Fruit fly (Drosophila melanogaster) whole organism, embryonic: ENCODE data around the gene CG3198.
A peak's percentile ranks its signal among the peaks of the same experiment; 100 is the strongest.

ENCODE experiments used
- Abd-B ChIP-seq: fragments of 200-800 bp; sonication (Bioruptor generic); optimal IDR thresholded peaks from 2 replicates; lab custom pipeline; 2018; ENCODE audit warnings: missing biosample characterization, mild to moderate bottlenecking, missing genetic modification characterization, moderate library complexity
- C15 ChIP-seq: fragments of 200-800 bp; sonication (Bioruptor generic); IDR thresholded peaks from 3 replicates; pipeline ENCODE4 v1.3.6; 2022; ENCODE audit warnings: missing biosample characterization, missing genetic modification characterization
- CG10321 ChIP-seq: fragments of 200-800 bp; sonication (Bioruptor generic); IDR thresholded peaks from 2 replicates; pipeline ENCODE4 v1.3.6; 2022; ENCODE audit warnings: missing biosample characterization, missing genetic modification characterization
- CG10654 ChIP-seq: fragments of 200-800 bp; sonication (Bioruptor generic); optimal IDR thresholded peaks from 2 replicates; lab custom pipeline; 2016; ENCODE audit warnings: missing biosample characterization, missing genetic modification characterization
- CG11504 ChIP-seq: fragments of 200-800 bp; sonication (Bioruptor generic); optimal IDR thresholded peaks from 3 replicates; lab custom pipeline; 2019; ENCODE audit warnings: missing biosample characterization, mild to moderate bottlenecking, missing genetic modification characterization, moderate library complexity
- CG14014 ChIP-seq: fragments of 200-800 bp; sonication (Bioruptor generic); IDR thresholded peaks from 2 replicates; pipeline ENCODE4 v1.3.6; 2022; ENCODE audit warnings: missing biosample characterization, missing genetic modification characterization
- CG14441 ChIP-seq: fragments of 200-800 bp; sonication (Bioruptor generic); IDR thresholded peaks from 2 replicates; pipeline ENCODE4 v1.3.6; 2022; ENCODE audit warnings: missing biosample characterization, missing genetic modification characterization
- CG1832 ChIP-seq: fragments of 200-800 bp; sonication (Bioruptor generic); optimal IDR thresholded peaks from 2 replicates; lab custom pipeline; 2017; ENCODE audit warnings: missing biosample characterization, mild to moderate bottlenecking, missing genetic modification characterization, inconsistent platforms
- CG2199 ChIP-seq: fragments of 200-800 bp; sonication (Bioruptor generic); IDR thresholded peaks from 3 replicates; pipeline ENCODE4 v1.3.6; 2022; ENCODE audit warnings: missing biosample characterization, missing genetic modification characterization
- CG30020 ChIP-seq: fragments of 200-800 bp; optimal IDR thresholded peaks from 2 replicates; lab custom pipeline; 2019; ENCODE audit warnings: missing biosample characterization, mild to moderate bottlenecking, missing genetic modification characterization, moderate library complexity
- CG31388 ChIP-seq: fragments of 200-800 bp; sonication (Bioruptor generic); optimal IDR thresholded peaks from 2 replicates; lab custom pipeline; 2016; ENCODE audit warnings: missing biosample characterization, missing genetic modification characterization
- CG31441 ChIP-seq: fragments of 200-800 bp; sonication (Bioruptor generic); IDR thresholded peaks from 2 replicates; pipeline ENCODE4 v1.3.6; 2022; ENCODE audit warnings: missing biosample characterization, missing genetic modification characterization
- CG3163 ChIP-seq: fragments of 200-800 bp; sonication (Bioruptor generic); optimal IDR thresholded peaks from 3 replicates; lab custom pipeline; 2016; ENCODE audit warnings: missing biosample characterization, missing genetic modification characterization
- CG32772 ChIP-seq: fragments of 200-800 bp; sonication (Bioruptor generic); IDR thresholded peaks from 2 replicates; pipeline ENCODE4 v1.3.6; 2022; ENCODE audit warnings: missing biosample characterization, missing genetic modification characterization
- CG33557 ChIP-seq: fragments of 200-800 bp; sonication (Bioruptor generic); optimal IDR thresholded peaks from 2 replicates; lab custom pipeline; 2019; ENCODE audit warnings: missing biosample characterization, mild to moderate bottlenecking, missing genetic modification characterization, moderate library complexity
- CG4707 ChIP-seq: fragments of 200-800 bp; sonication (Bioruptor generic); optimal IDR thresholded peaks from 2 replicates; lab custom pipeline; 2018; ENCODE audit warnings: missing biosample characterization, mild to moderate bottlenecking, missing genetic modification characterization, moderate library complexity
- CG5245 ChIP-seq: fragments of 200-800 bp; sonication (Bioruptor generic); optimal IDR thresholded peaks from 3 replicates; lab custom pipeline; 2016; ENCODE audit warnings: missing biosample characterization, missing genetic modification characterization
- CG7372 ChIP-seq: fragments of 200-800 bp; sonication (Bioruptor generic); IDR thresholded peaks from 2 replicates; pipeline ENCODE4 v1.3.6; 2022; ENCODE audit warnings: missing biosample characterization, missing genetic modification characterization
- CG8944 ChIP-seq: fragments of 200-800 bp; sonication (Bioruptor generic); optimal IDR thresholded peaks from 3 replicates; lab custom pipeline; 2016; ENCODE audit warnings: missing biosample characterization, missing genetic modification characterization
- CHES-1-like ChIP-seq: fragments of 200-800 bp; sonication (Bioruptor generic); optimal IDR thresholded peaks from 2 replicates; lab custom pipeline; 2016; ENCODE audit warnings: missing biosample characterization, missing genetic modification characterization
- Dek ChIP-seq: fragments of 200-800 bp; sonication (Bioruptor generic); optimal IDR thresholded peaks from 3 replicates; lab custom pipeline; 2019; ENCODE audit warnings: missing biosample characterization, mild to moderate bottlenecking, missing genetic modification characterization, moderate library complexity
- ERR ChIP-seq: fragments of 200-800 bp; sonication (Bioruptor generic); optimal IDR thresholded peaks from 2 replicates; lab custom pipeline; 2016; ENCODE audit warnings: missing biosample characterization, missing genetic modification characterization
- Fer2 ChIP-seq: fragments of 200-800 bp; sonication (Bioruptor generic); optimal IDR thresholded peaks from 2 replicates; lab custom pipeline; 2018; ENCODE audit warnings: missing biosample characterization, mild to moderate bottlenecking, missing genetic modification characterization, moderate library complexity
- Fer3 ChIP-seq: fragments of 200-800 bp; sonication (Bioruptor generic); optimal IDR thresholded peaks from 2 replicates; lab custom pipeline; 2018; ENCODE audit warnings: missing biosample characterization, mild to moderate bottlenecking, missing genetic modification characterization, moderate library complexity
- GATAe ChIP-seq: fragments of 200-800 bp; sonication (Bioruptor generic); conservative IDR thresholded peaks from 2 replicates; pipeline ENCODE4 v1.3.6; 2022; ENCODE audit warnings: missing biosample characterization, missing genetic modification characterization
- Gsc ChIP-seq: fragments of 200-800 bp; sonication (Bioruptor generic); IDR thresholded peaks from 2 replicates; pipeline ENCODE4 v1.3.6; 2022; ENCODE audit warnings: missing biosample characterization, missing genetic modification characterization
- HLHmδ ChIP-seq: fragments of 200-800 bp; sonication (Bioruptor generic); optimal IDR thresholded peaks from 2 replicates; lab custom pipeline; 2018; ENCODE audit warnings: missing biosample characterization, mild to moderate bottlenecking, missing genetic modification characterization, moderate library complexity
- Max ChIP-seq: fragments of 200-800 bp; sonication (Bioruptor generic); optimal IDR thresholded peaks from 2 replicates; lab custom pipeline; 2016; ENCODE audit warnings: missing biosample characterization, mild to moderate bottlenecking, missing genetic modification characterization
- Meics ChIP-seq: fragments of 200-800 bp; sonication (Bioruptor generic); optimal IDR thresholded peaks from 2 replicates; lab custom pipeline; 2017; ENCODE audit warnings: missing biosample characterization, mild to moderate bottlenecking, missing genetic modification characterization
- Six4 ChIP-seq: fragments of 200-800 bp; sonication (Bioruptor generic); optimal IDR thresholded peaks from 2 replicates; lab custom pipeline; 2016; ENCODE audit warnings: missing biosample characterization, missing genetic modification characterization
- Sry-β ChIP-seq: fragments of 200-800 bp; sonication (Bioruptor generic); optimal IDR thresholded peaks from 2 replicates; lab custom pipeline; 2018; ENCODE audit warnings: missing biosample characterization, mild to moderate bottlenecking, missing genetic modification characterization, moderate library complexity
- Sry-δ ChIP-seq: fragments of 200-800 bp; sonication (Bioruptor generic); optimal IDR thresholded peaks from 2 replicates; lab custom pipeline; 2016; ENCODE audit warnings: missing biosample characterization, missing genetic modification characterization
- az2 ChIP-seq: fragments of 200-800 bp; sonication (Bioruptor generic); optimal IDR thresholded peaks from 3 replicates; lab custom pipeline; 2016; ENCODE audit warnings: missing biosample characterization, missing genetic modification characterization
- btn ChIP-seq: fragments of 200-800 bp; sonication (Bioruptor generic); optimal IDR thresholded peaks from 2 replicates; lab custom pipeline; 2016; ENCODE audit warnings: missing biosample characterization, missing genetic modification characterization
- corto ChIP-seq: fragments of 200-800 bp; sonication (Bioruptor generic); optimal IDR thresholded peaks from 2 replicates; lab custom pipeline; 2016; ENCODE audit warnings: missing biosample characterization, mild to moderate bottlenecking, missing genetic modification characterization, moderate library complexity
- crc ChIP-seq: fragments of 200-800 bp; sonication (Bioruptor generic); optimal IDR thresholded peaks from 2 replicates; lab custom pipeline; 2016; ENCODE audit warnings: missing biosample characterization, missing genetic modification characterization
- danr ChIP-seq: fragments of 200-800 bp; sonication (Bioruptor generic); IDR thresholded peaks from 2 replicates; pipeline ENCODE4 v1.3.6; 2022; ENCODE audit warnings: missing biosample characterization, missing genetic modification characterization
- dpn ChIP-seq, 2 experiments: fragments of 200-800 bp; sonication (Bioruptor generic); optimal IDR thresholded peaks; 3 replicates each; lab custom pipeline; 2016; ENCODE audit warnings: missing biosample characterization in 2 of 2, missing genetic modification characterization in 2 of 2
- ems ChIP-seq: fragments of 200-800 bp; sonication (Bioruptor generic); optimal IDR thresholded peaks from 3 replicates; lab custom pipeline; 2016; ENCODE audit warnings: missing biosample characterization, missing genetic modification characterization
- gfzf ChIP-seq: fragments of 200-800 bp; sonication (Bioruptor generic); optimal IDR thresholded peaks from 2 replicates; lab custom pipeline; 2016; ENCODE audit warnings: missing biosample characterization, mild to moderate bottlenecking, missing genetic modification characterization, moderate library complexity
- jigr1 ChIP-seq: fragments of 200-800 bp; sonication (Bioruptor generic); IDR thresholded peaks from 3 replicates; pipeline ENCODE4 v1.3.6; 2022; ENCODE audit warnings: missing biosample characterization, missing genetic modification characterization
- lov ChIP-seq, 2 experiments: fragments of 200-800 bp in 1 of 2; fragments of >200 bp in 1 of 2; sonication (Bioruptor generic) in 1 of 2; IDR thresholded peaks in 1 of 2; optimal IDR thresholded peaks in 1 of 2; 2 replicates in 1 of 2; 3 replicates in 1 of 2; pipeline versions ENCODE4 v1.3.6 to Lab custom; 2017 to 2022; ENCODE audit warnings: missing biosample characterization in 1 of 2, missing genetic modification characterization in 1 of 2
- nerfin-2 ChIP-seq: fragments of 200-800 bp; sonication (Bioruptor generic); IDR thresholded peaks from 2 replicates; pipeline ENCODE4 v1.3.6; 2022; ENCODE audit warnings: missing biosample characterization, missing genetic modification characterization; ENCODE audit not compliant: partially characterized antibody
- phol ChIP-seq: fragments of 200-800 bp; sonication (Bioruptor generic); optimal IDR thresholded peaks from 3 replicates; lab custom pipeline; 2018; ENCODE audit warnings: missing biosample characterization, mild to moderate bottlenecking, missing genetic modification characterization, moderate library complexity
- prd ChIP-seq, 3 experiments: fragments of >200 bp in 2 of 3; fragments of 200-800 bp in 1 of 3; sonication (Bioruptor generic) in 1 of 3; optimal IDR thresholded peaks in 2 of 3; IDR thresholded peaks in 1 of 3; 2 replicates in 2 of 3; 3 replicates in 1 of 3; pipeline versions ENCODE4 v1.3.6 to Lab custom; 2017 to 2022; ENCODE audit warnings: missing biosample characterization in 1 of 3, missing genetic modification characterization in 1 of 3
- pros ChIP-seq: fragments of 200-800 bp; sonication (Bioruptor generic); optimal IDR thresholded peaks from 3 replicates; lab custom pipeline; 2019; ENCODE audit warnings: missing biosample characterization, mild to moderate bottlenecking, missing genetic modification characterization, moderate library complexity
- sna ChIP-seq: fragments of 200-800 bp; sonication (Bioruptor generic); IDR thresholded peaks from 2 replicates; pipeline ENCODE4 v1.3.6; 2022; ENCODE audit warnings: missing biosample characterization, missing genetic modification characterization; ENCODE audit not compliant: partially characterized antibody
- stc ChIP-seq: fragments of 200-800 bp; sonication (Bioruptor generic); IDR thresholded peaks from 2 replicates; pipeline ENCODE4 v1.3.6; 2022; ENCODE audit warnings: missing biosample characterization, missing genetic modification characterization
- tap ChIP-seq: fragments of 200-800 bp; optimal IDR thresholded peaks from 3 replicates; lab custom pipeline; 2019; ENCODE audit warnings: missing biosample characterization, mild to moderate bottlenecking, missing genetic modification characterization, moderate library complexity
- zen ChIP-seq: fragments of 200-800 bp; sonication (Bioruptor generic); optimal IDR thresholded peaks from 3 replicates; lab custom pipeline; 2018; ENCODE audit warnings: missing biosample characterization, mild to moderate bottlenecking, missing genetic modification characterization, moderate library complexity

The CG3198 gene

DNA sequence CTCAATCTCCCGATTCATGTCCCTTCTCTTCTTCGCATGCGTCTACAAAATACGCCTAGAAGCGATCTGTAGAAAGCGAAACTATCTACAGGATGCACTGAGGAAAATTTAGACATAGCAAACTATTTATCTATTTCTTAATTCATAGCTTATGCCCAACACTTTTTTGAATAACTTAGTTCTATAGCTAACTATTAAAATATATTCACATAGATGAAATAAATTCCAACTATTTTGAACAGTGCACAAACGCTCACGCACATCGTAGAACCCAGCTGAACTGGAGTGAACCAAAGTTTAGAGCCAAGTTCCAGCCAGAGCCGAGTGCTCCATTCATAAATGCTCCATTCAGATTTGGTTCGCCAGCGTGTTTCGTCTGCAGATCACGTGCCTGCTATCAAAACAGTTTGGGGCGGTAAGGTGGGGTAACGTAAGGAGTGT, 52.2 kb downstream of the CG3198 start:
- TF ChIP-seq sna (GFP tag; lab: Robert Waterston, UW) (no peak), gfzf (no peak), CG1832 (GFP tag; lab: Kevin White, UChicago) (no peak), CG4707 (no peak), jigr1 (GFP tag; lab: Robert Waterston, UW) (no peak), Sry-δ (no peak), HLHmδ (GFP tag; lab: Kevin White, UChicago) (no peak), Fer2 (tag; lab: Kevin White, UChicago) (no peak), stc (GFP tag; lab: Robert Waterston, UW) (no peak), prd (optimal IDR thresholded peaks at IDR 0.05; lab: Kevin White, UChicago) (no peak), prd (GFP tag; IDR thresholded peaks at IDR 0.05; lab: Robert Waterston, UW) (peak; percentile 75), Six4 (GFP tag; lab: Kevin White, UChicago) (peak; percentile 23), CG30020 (tag; lab: Kevin White, UChicago) (no peak), CG31388 (GFP tag; lab: Kevin White, UChicago) (no peak), zen (tag; lab: Kevin White, UChicago) (peak; percentile 22), ERR (GFP tag; lab: Kevin White, UChicago) (peak; percentile 12), Sry-β (GFP tag; lab: Kevin White, UChicago) (no peak), Max (GFP tag; lab: Kevin White, UChicago) (peak; percentile 23), btn (GFP tag; lab: Kevin White, UChicago) (no peak), phol (tag; lab: Kevin White, UChicago) (peak; percentile 47), dpn (GFP tag; optimal IDR thresholded peaks at IDR 0.05; lab: Kevin White, UChicago) (peak; percentile 37 to 43), ems (GFP tag; lab: Kevin White, UChicago) (no peak), CHES-1-like (peak; percentile 21), CG32772 (GFP tag; lab: Robert Waterston, UW) (peak; percentile 45), nerfin-2 (no peak), CG14014 (GFP tag; lab: Robert Waterston, UW) (peak; percentile 62), CG5245 (GFP tag; lab: Kevin White, UChicago) (peak; percentile 45), tap (tag; lab: Kevin White, UChicago) (peak; percentile 4), Dek (tag; lab: Kevin White, UChicago) (no peak), C15 (no peak), CG10321 (GFP tag; lab: Robert Waterston, UW) (no peak), GATAe (GFP tag; lab: Robert Waterston, UW) (no peak), lov (optimal IDR thresholded peaks at IDR 0.05; lab: Kevin White, UChicago) (no peak), lov (GFP tag; IDR thresholded peaks at IDR 0.05; lab: Robert Waterston, UW) (no peak), az2 (GFP tag; lab: Kevin White, UChicago) (peak; percentile 9), CG10654 (GFP tag; lab: Kevin White, UChicago) (no peak), CG31441 (GFP tag; lab: Robert Waterston, UW) (peak; percentile 46), CG14441 (GFP tag; lab: Robert Waterston, UW) (peak; percentile 38; the same call in 1 of the 2 replicates), CG7372 (no peak; the same call in 1 of the 2 replicates), CG33557 (GFP tag; lab: Kevin White, UChicago) (peak; percentile 9), Gsc (GFP tag; lab: Robert Waterston, UW) (no peak), CG8944 (GFP tag; lab: Kevin White, UChicago) (no peak), pros (GFP tag; lab: Kevin White, UChicago) (no peak), CG3163 (GFP tag; lab: Kevin White, UChicago) (no peak), corto (GFP tag; lab: Kevin White, UChicago) (no peak), crc (no peak), danr (GFP tag; lab: Robert Waterston, UW) (no peak), CG11504 (tag; lab: Kevin White, UChicago) (peak; percentile 53), CG2199 (GFP tag; lab: Robert Waterston, UW) (no peak), Fer3 (tag; lab: Kevin White, UChicago) (peak; percentile 11), Meics (peak; percentile 58), Abd-B (GFP tag; lab: Kevin White, UChicago) (peak; percentile 13)
